Fruit fly (Drosophila melanogaster) whole organism, embryonic: ENCODE data around the gene dally.
A peak's percentile ranks its signal among the peaks of the same experiment; 100 is the strongest.

Experiments
- CG10209 ChIP-seq: fragments of 200-800 bp; sonication (Bioruptor generic); optimal IDR thresholded peaks from 3 replicates; lab custom pipeline; 2017; ENCODE audit warnings: missing biosample characterization, mild to moderate bottlenecking, missing genetic modification characterization, missing genetic modification reagents
- CG10366 ChIP-seq: fragments of 200-800 bp; sonication (Bioruptor generic); IDR thresholded peaks from 2 replicates; pipeline ENCODE4 v1.3.6; 2022; ENCODE audit warnings: missing biosample characterization, missing genetic modification characterization
- CG12071 ChIP-seq: fragments of 200-800 bp; sonication (Bioruptor generic); optimal IDR thresholded peaks from 3 replicates; lab custom pipeline; 2018; ENCODE audit warnings: missing biosample characterization, mild to moderate bottlenecking, missing genetic modification characterization
- CG1603 ChIP-seq: fragments of 200-800 bp; sonication (Bioruptor generic); optimal IDR thresholded peaks from 2 replicates; lab custom pipeline; 2019; ENCODE audit warnings: missing biosample characterization, mild to moderate bottlenecking, missing genetic modification characterization, moderate library complexity
- CG16779 ChIP-seq: fragments of 200-800 bp; sonication (Bioruptor generic); IDR thresholded peaks from 2 replicates; pipeline ENCODE4 v1.3.6; 2022; ENCODE audit warnings: missing biosample characterization, missing genetic modification characterization
- CG17359 ChIP-seq: fragments of 200-800 bp; sonication (Bioruptor generic); optimal IDR thresholded peaks from 3 replicates; lab custom pipeline; 2018; ENCODE audit warnings: missing biosample characterization, mild to moderate bottlenecking, missing genetic modification characterization, moderate library complexity
- CG1832 ChIP-seq: fragments of 200-800 bp; sonication (Bioruptor generic); optimal IDR thresholded peaks from 2 replicates; lab custom pipeline; 2017; ENCODE audit warnings: missing biosample characterization, mild to moderate bottlenecking, missing genetic modification characterization, inconsistent platforms
- CG18599 ChIP-seq: fragments of 200-800 bp; sonication (Bioruptor generic); optimal IDR thresholded peaks from 3 replicates; lab custom pipeline; 2017; ENCODE audit warnings: missing biosample characterization, missing genetic modification characterization, mild to moderate bottlenecking, moderate library complexity, missing genetic modification reagents
- CG2875 ChIP-seq: fragments of 200-800 bp; sonication (Bioruptor generic); optimal IDR thresholded peaks from 2 replicates; lab custom pipeline; 2017; ENCODE audit warnings: missing biosample characterization, mild to moderate bottlenecking, missing genetic modification characterization, missing genetic modification reagents
- CG31365 ChIP-seq: fragments of 200-800 bp; sonication (Bioruptor generic); optimal IDR thresholded peaks from 2 replicates; lab custom pipeline; 2018; ENCODE audit warnings: missing biosample characterization, mild to moderate bottlenecking, missing genetic modification characterization
- CG32767 ChIP-seq: fragments of 200-800 bp; sonication (Bioruptor generic); IDR thresholded peaks from 2 replicates; pipeline ENCODE4 v1.3.6; 2022; ENCODE audit warnings: missing biosample characterization, missing genetic modification characterization
- CG34422 ChIP-seq: fragments of 200-800 bp; sonication (Bioruptor generic); IDR thresholded peaks from 3 replicates; pipeline ENCODE4 v1.3.6; 2022; ENCODE audit warnings: missing biosample characterization, missing genetic modification characterization
- CG3838 ChIP-seq: fragments of 200-800 bp; sonication (Bioruptor generic); optimal IDR thresholded peaks from 3 replicates; lab custom pipeline; 2016; ENCODE audit warnings: missing biosample characterization, missing genetic modification characterization
- CG4404 ChIP-seq: fragments of 200-800 bp; sonication (Bioruptor generic); IDR thresholded peaks from 2 replicates; pipeline ENCODE4 v1.3.6; 2022; ENCODE audit warnings: missing biosample characterization, missing genetic modification characterization
- CG4854 ChIP-seq: fragments of 200-800 bp; sonication (Bioruptor generic); optimal IDR thresholded peaks from 2 replicates; lab custom pipeline; 2016; ENCODE audit warnings: missing biosample characterization, missing genetic modification characterization, inconsistent platforms
- CG5180 ChIP-seq: fragments of 200-800 bp; sonication (Bioruptor generic); optimal IDR thresholded peaks from 3 replicates; lab custom pipeline; 2017; ENCODE audit warnings: missing biosample characterization, missing genetic modification characterization, mild to moderate bottlenecking, moderate library complexity, missing genetic modification reagents
- CG7786 ChIP-seq: fragments of 200-800 bp; sonication (Bioruptor generic); optimal IDR thresholded peaks from 2 replicates; lab custom pipeline; 2016; ENCODE audit warnings: missing biosample characterization, missing genetic modification characterization
- CG9437 ChIP-seq: fragments of 200-800 bp; sonication (Bioruptor generic); optimal IDR thresholded peaks from 2 replicates; lab custom pipeline; 2018; ENCODE audit warnings: missing biosample characterization, mild to moderate bottlenecking, missing genetic modification characterization
- CG9609 ChIP-seq: fragments of 200-800 bp; sonication (Bioruptor generic); optimal IDR thresholded peaks from 3 replicates; lab custom pipeline; 2016; ENCODE audit warnings: missing biosample characterization, missing genetic modification characterization
- CG9727 ChIP-seq: fragments of 200-800 bp; sonication (Bioruptor generic); optimal IDR thresholded peaks from 3 replicates; lab custom pipeline; 2017; ENCODE audit warnings: missing biosample characterization, mild to moderate bottlenecking, missing genetic modification characterization
- Chrac-16 ChIP-seq: fragments of 200-800 bp; sonication (Bioruptor generic); optimal IDR thresholded peaks from 3 replicates; lab custom pipeline; 2016; ENCODE audit warnings: missing biosample characterization, missing genetic modification characterization
- D ChIP-seq, 2 experiments: fragments of 200-800 bp in 1 of 2; fragments of >200 bp in 1 of 2; sonication (Bioruptor generic) in 1 of 2; optimal IDR thresholded peaks; 2 replicates in 1 of 2; 3 replicates in 1 of 2; lab custom pipeline; 2017; ENCODE audit warnings: mild to moderate bottlenecking in 1 of 2, missing biosample characterization in 1 of 2, missing genetic modification characterization in 1 of 2, missing genetic modification reagents in 1 of 2
- D19A ChIP-seq: fragments of 200-800 bp; optimal IDR thresholded peaks from 3 replicates; lab custom pipeline; 2019; ENCODE audit warnings: missing biosample characterization, mild to moderate bottlenecking, missing genetic modification characterization, moderate library complexity
- Dip3 ChIP-seq: fragments of 200-800 bp; sonication (Bioruptor generic); optimal IDR thresholded peaks from 3 replicates; lab custom pipeline; 2016; ENCODE audit warnings: missing biosample characterization, missing genetic modification characterization
- E2f2 ChIP-seq: fragments of 200-800 bp; sonication (Bioruptor generic); IDR thresholded peaks from 2 replicates; pipeline ENCODE4 v1.3.6; 2022; ENCODE audit warnings: missing biosample characterization, missing genetic modification characterization
- HHEX ChIP-seq: fragments of 200-800 bp; sonication (Bioruptor generic); optimal IDR thresholded peaks from 3 replicates; lab custom pipeline; 2017; ENCODE audit warnings: missing biosample characterization, mild to moderate bottlenecking, missing genetic modification characterization, missing genetic modification reagents
- HmgZ ChIP-seq: fragments of 200-800 bp; sonication (Bioruptor generic); optimal IDR thresholded peaks from 2 replicates; lab custom pipeline; 2018; ENCODE audit warnings: missing biosample characterization, mild to moderate bottlenecking, missing genetic modification characterization
- Hr3 ChIP-seq: fragments of 200-800 bp; sonication (Bioruptor generic); optimal IDR thresholded peaks from 3 replicates; lab custom pipeline; 2016; ENCODE audit warnings: missing biosample characterization, missing genetic modification characterization
- Hr78 ChIP-seq, 2 experiments: fragments of 200-800 bp in 1 of 2; fragments of >200 bp in 1 of 2; sonication (Bioruptor generic) in 1 of 2; optimal IDR thresholded peaks; 2 replicates each; lab custom pipeline; 2017 to 2019; ENCODE audit warnings: missing biosample characterization in 2 of 2, missing genetic modification characterization in 2 of 2, mild to moderate bottlenecking in 1 of 2, moderate library complexity in 1 of 2
- Lim3 ChIP-seq: fragments of 200-800 bp; sonication (Bioruptor generic); IDR thresholded peaks from 2 replicates; pipeline ENCODE4 v1.3.6; 2022; ENCODE audit warnings: missing biosample characterization, missing genetic modification characterization
- Rx ChIP-seq: fragments of 200-800 bp; sonication (Bioruptor generic); IDR thresholded peaks from 2 replicates; pipeline ENCODE4 v1.3.6; 2022; ENCODE audit warnings: missing biosample characterization, missing genetic modification characterization
- Sin3A ChIP-seq: fragments of >200 bp; optimal IDR thresholded peaks from 2 replicates; lab custom pipeline; 2018
- aop ChIP-seq: fragments of 200-800 bp; sonication (Bioruptor generic); IDR thresholded peaks from 2 replicates; pipeline ENCODE4 v1.3.6; 2022; ENCODE audit warnings: missing biosample characterization, missing genetic modification characterization
- bowl ChIP-seq: fragments of 200-800 bp; sonication (Bioruptor generic); IDR thresholded peaks from 2 replicates; pipeline ENCODE4 v1.3.6; 2022; ENCODE audit warnings: missing biosample characterization, missing genetic modification characterization
- dimm ChIP-seq: fragments of 200-800 bp; sonication (Bioruptor generic); IDR thresholded peaks from 2 replicates; pipeline ENCODE4 v1.3.6; 2022; ENCODE audit warnings: missing biosample characterization, missing genetic modification characterization
- emc ChIP-seq: fragments of 200-800 bp; sonication (Bioruptor generic); optimal IDR thresholded peaks from 2 replicates; lab custom pipeline; 2016; ENCODE audit warnings: missing biosample characterization, missing genetic modification characterization
- exex ChIP-seq: fragments of 200-800 bp; sonication (Bioruptor generic); optimal IDR thresholded peaks from 4 replicates; lab custom pipeline; 2018; ENCODE audit warnings: missing biosample characterization, mild to moderate bottlenecking, missing genetic modification characterization, moderate library complexity
- fd3F ChIP-seq: fragments of 200-800 bp; sonication (Bioruptor generic); optimal IDR thresholded peaks from 2 replicates; lab custom pipeline; 2018; ENCODE audit warnings: missing biosample characterization, mild to moderate bottlenecking, missing genetic modification characterization, moderate library complexity
- gce ChIP-seq: fragments of 200-800 bp; sonication (Bioruptor generic); IDR thresholded peaks from 3 replicates; pipeline ENCODE4 v1.3.6; 2022; ENCODE audit warnings: missing biosample characterization, missing genetic modification characterization
- gcm2 ChIP-seq: fragments of 200-800 bp; sonication (Bioruptor generic); optimal IDR thresholded peaks from 2 replicates; lab custom pipeline; 2016; ENCODE audit warnings: missing biosample characterization, missing genetic modification characterization
- gsb-n ChIP-seq: fragments of 200-800 bp; sonication (Bioruptor generic); optimal IDR thresholded peaks from 3 replicates; lab custom pipeline; 2018; ENCODE audit warnings: missing biosample characterization, mild to moderate bottlenecking, missing genetic modification characterization
- gt ChIP-seq: fragments of 200-800 bp; sonication (Bioruptor generic); IDR thresholded peaks from 2 replicates; pipeline ENCODE4 v1.3.6; 2022; ENCODE audit warnings: missing biosample characterization, missing genetic modification characterization
- kni ChIP-seq: fragments of 200-800 bp; sonication (Bioruptor generic); optimal IDR thresholded peaks from 3 replicates; lab custom pipeline; 2017; ENCODE audit warnings: mild to moderate bottlenecking, missing biosample characterization, missing genetic modification reagents, missing genetic modification characterization
- lov ChIP-seq, 2 experiments: fragments of 200-800 bp in 1 of 2; fragments of >200 bp in 1 of 2; sonication (Bioruptor generic) in 1 of 2; IDR thresholded peaks in 1 of 2; optimal IDR thresholded peaks in 1 of 2; 2 replicates in 1 of 2; 3 replicates in 1 of 2; pipeline versions ENCODE4 v1.3.6 to Lab custom; 2017 to 2022; ENCODE audit warnings: missing biosample characterization in 1 of 2, missing genetic modification characterization in 1 of 2
- pb ChIP-seq: fragments of 200-800 bp; sonication (Bioruptor generic); optimal IDR thresholded peaks from 3 replicates; lab custom pipeline; 2016; ENCODE audit warnings: missing biosample characterization, missing genetic modification characterization
- pzg ChIP-seq: fragments of 200-800 bp; sonication (Bioruptor generic); optimal IDR thresholded peaks from 3 replicates; lab custom pipeline; 2018; ENCODE audit warnings: missing biosample characterization, mild to moderate bottlenecking, missing genetic modification characterization, moderate library complexity
- sd ChIP-seq: fragments of 200-800 bp; sonication (Bioruptor generic); optimal IDR thresholded peaks from 3 replicates; lab custom pipeline; 2018; ENCODE audit warnings: missing biosample characterization, mild to moderate bottlenecking, missing genetic modification characterization, moderate library complexity
- ssp ChIP-seq: fragments of 200-800 bp; sonication (Bioruptor generic); IDR thresholded peaks from 2 replicates; pipeline ENCODE4 v1.3.6; 2022; ENCODE audit warnings: missing biosample characterization, missing genetic modification characterization
- vvl ChIP-seq: fragments of 200-800 bp; sonication (Bioruptor generic); IDR thresholded peaks from 2 replicates; pipeline ENCODE4 v1.3.6; 2022; ENCODE audit warnings: missing biosample characterization, missing genetic modification characterization

The dally gene

DNA sequence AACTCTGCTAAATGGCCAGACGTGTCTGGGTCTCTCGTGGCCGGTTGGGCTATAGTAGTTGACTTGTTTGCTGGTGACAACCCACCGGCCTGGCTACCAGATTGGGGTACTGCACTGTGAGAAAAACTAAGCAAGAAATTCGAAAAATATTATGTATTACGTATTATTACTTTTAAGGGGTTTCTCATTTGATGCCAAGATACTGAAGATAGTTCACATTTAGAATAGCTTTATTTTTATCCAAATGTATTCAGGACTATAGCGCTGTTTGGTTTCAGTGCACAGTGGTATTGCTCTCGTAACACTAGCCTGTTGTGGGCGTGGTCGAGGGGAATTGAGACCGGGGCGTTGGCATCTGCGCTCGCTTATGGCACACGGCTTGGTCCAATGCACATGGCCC is 93.4 kb downstream of the dally start (continued):
- TF ChIP-seq kni (GFP tag; lab: Kevin White, UChicago) (no peak), D (optimal IDR thresholded peaks at IDR 0.05; lab: Kevin White, UChicago) (no peak), D (GFP tag; optimal IDR thresholded peaks at IDR 0.05; lab: Kevin White, UChicago) (peak; percentile 29), pb (GFP tag; lab: Kevin White, UChicago) (peak; percentile 45), CG9609 (peak; percentile 30), gt (no peak), CG1603 (peak; percentile 87), CG31365 (tag; lab: Kevin White, UChicago) (peak; percentile 16), dimm (0 out of 2 replicates have a peak, but pooled peaks have one; percentile 34), aop (0 out of 2 replicates have a peak, but pooled peaks have one; percentile 6), gce (GFP tag; lab: Robert Waterston, UW) (peak; percentile 66; the same call in 1 of the 3 replicates), pzg (GFP tag; lab: Kevin White, UChicago) (no peak), CG2875 (GFP tag; lab: Kevin White, UChicago) (peak; percentile 56), CG7786 (peak; percentile 33), CG9437 (GFP tag; lab: Kevin White, UChicago) (peak; percentile 17), CG12071 (GFP tag; lab: Kevin White, UChicago) (peak; percentile 69), CG16779 (GFP tag; lab: Robert Waterston, UW) (no peak), D19A (tag; lab: Kevin White, UChicago) (peak; percentile 48), emc (no peak), lov (optimal IDR thresholded peaks at IDR 0.05; lab: Kevin White, UChicago) (no peak), lov (GFP tag; IDR thresholded peaks at IDR 0.05; lab: Robert Waterston, UW) (0 out of 3 replicates have a peak, but pooled peaks have one; percentile 50), CG17359 (tag; lab: Kevin White, UChicago) (peak; percentile 87), CG3838 (GFP tag; lab: Kevin White, UChicago) (no peak), CG5180 (GFP tag; lab: Kevin White, UChicago) (peak; percentile 58), CG4404 (GFP tag; lab: Robert Waterston, UW) (peak; percentile 52), Sin3A (lab: Kevin White, UChicago) (no peak), gcm2 (GFP tag; lab: Kevin White, UChicago) (peak; percentile 35), CG34422 (GFP tag; lab: Robert Waterston, UW) (peak; percentile 66), gsb-n (tag; lab: Kevin White, UChicago) (peak; percentile 12), Rx (peak; percentile 57; the same call in 1 of the 2 replicates), CG10209 (GFP tag; lab: Kevin White, UChicago) (peak; percentile 60), fd3F (GFP tag; lab: Kevin White, UChicago) (peak; percentile 27), CG18599 (GFP tag; lab: Kevin White, UChicago) (peak; percentile 81), Hr78 (GFP tag; optimal IDR thresholded peaks at IDR 0.05; lab: Kevin White, UChicago) (peak in 1 of 2 experiments; percentile 18), CG4854 (GFP tag; lab: Kevin White, UChicago) (peak; percentile 36), CG32767 (no peak), sd (tag; lab: Kevin White, UChicago) (peak; percentile 21), exex (tag; lab: Kevin White, UChicago) (peak; percentile 10), bowl (0 out of 2 replicates have a peak, but pooled peaks have one; percentile 50), HmgZ (tag; lab: Kevin White, UChicago) (peak; percentile 2), CG9727 (GFP tag; lab: Kevin White, UChicago) (peak; percentile 14), Chrac-16 (GFP tag; lab: Kevin White, UChicago) (peak; percentile 41), HHEX (peak; percentile 71), ssp (0 out of 2 replicates have a peak, but pooled peaks have one; percentile 35), E2f2 (GFP tag; lab: Robert Waterston, UW) (peak; percentile 44; the same call in 1 of the 2 replicates), Hr3 (GFP tag; lab: Kevin White, UChicago) (peak; percentile 53), Dip3 (peak; percentile 64), CG10366 (peak; percentile 70), Lim3 (GFP tag; lab: Robert Waterston, UW) (no peak), CG1832 (GFP tag; lab: Kevin White, UChicago) (no peak), vvl (GFP tag; lab: Robert Waterston, UW) (peak; percentile 77)
